Worm (Caenorhabditis elegans) whole organism, young adult: ENCODE data around the gene lido-18.

ENCODE experiments used
- attf-3 ChIP-seq: fragments of 200-800 bp; sonication (Bioruptor generic); conservative IDR thresholded peaks from 2 replicates; pipeline ENCODE4 v1.3.6; 2022; ENCODE audit warnings: missing genetic modification reagents, missing genetic modification characterization, missing compliant biosample characterization
- ceh-79 ChIP-seq: sonication (generic microtip); optimal IDR thresholded peaks from 2 replicates; lab custom pipeline; 2017; ENCODE audit warnings: mild to moderate bottlenecking, missing genetic modification characterization, missing compliant biosample characterization
- hmg-1.2 ChIP-seq: fragments of 200-800 bp; sonication (Bioruptor generic); IDR thresholded peaks from 2 replicates; pipeline ENCODE4 v1.3.6; 2022; ENCODE audit warnings: missing genetic modification reagents, missing genetic modification characterization, missing compliant biosample characterization
- snpc-4 ChIP-seq, 5 experiments: fragments of 150-350 bp in 1 of 5; sonication (generic microtip) in 4 of 5; optimal IDR thresholded peaks; 2 replicates each; lab custom pipeline; 2014 to 2018; ENCODE audit warnings: missing genetic modification characterization in 5 of 5, missing biosample characterization in 3 of 5, antibody characterized with exemption in 2 of 5, mild to moderate bottlenecking in 2 of 5, missing compliant biosample characterization in 2 of 5, missing genotype in 2 of 5, moderate library complexity in 2 of 5, missing genetic modification reagents in 1 of 5

The lido-18 gene

ce11 chrIII:7715151-7715550, 53.1 kb downstream of the lido-18 start:
- TF ChIP-seq attf-3 (GFP tag; lab: Robert Waterston, UW), result peak; percentile 83

DNA sequence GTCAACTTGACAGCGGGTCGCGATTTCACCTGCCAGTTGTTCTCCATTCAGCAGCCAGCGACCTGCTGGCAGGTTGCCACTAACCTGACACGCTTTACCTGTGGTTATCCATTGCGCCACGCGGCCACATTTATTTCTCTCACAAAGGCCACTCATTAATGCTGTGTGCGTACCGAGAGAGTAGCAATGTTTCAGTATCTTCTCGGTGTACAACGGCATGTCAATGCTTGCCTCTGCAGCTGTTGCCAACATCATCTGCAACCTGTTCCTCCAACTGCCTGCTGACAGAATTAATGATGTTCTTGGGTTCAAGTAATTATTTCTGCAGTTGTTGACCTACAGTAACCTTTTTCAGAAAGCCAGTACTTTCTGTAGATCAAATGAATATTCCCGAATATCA, 54.5 kb downstream of the lido-18 start:
- TF ChIP-seq snpc-4 (GFP tag; optimal IDR thresholded peaks at IDR 0.05; lab: Kevin White, UChicago) (no peak), snpc-4 (tag; optimal IDR thresholded peaks at IDR 0.05; lab: Kevin White, UChicago) (no peak), ceh-79 (tag; lab: Kevin White, UChicago) (no peak), hmg-1.2 (GFP tag; lab: Robert Waterston, UW) (0 out of 2 replicates have a peak, but pooled peaks have one; percentile 14)
